Worm (Caenorhabditis elegans) whole organism, mixed stage, embryonic: Measurements from ENCODE around the gene F57A8.6.
A peak's percentile ranks its signal among the peaks of the same experiment; 100 is the strongest.

Source experiments
- M03D4.4 ChIP-seq: sonication (generic microtip); optimal IDR thresholded peaks from 2 replicates; lab custom pipeline; 2017; ENCODE audit warnings: mild to moderate bottlenecking, missing genetic modification characterization, missing compliant biosample characterization
- bed-3 ChIP-seq: fragments of 200-800 bp; sonication (Bioruptor generic); optimal IDR thresholded peaks from 3 replicates; lab custom pipeline; 2018; ENCODE audit warnings: mild to moderate bottlenecking, missing genetic modification characterization, moderate library complexity, missing compliant biosample characterization
- blmp-1 ChIP-seq: fragments of 150-350 bp; optimal IDR thresholded peaks from 2 replicates; lab custom pipeline; 2014; ENCODE audit warnings: missing biosample characterization, missing genetic modification characterization
- ceh-39 ChIP-seq: fragments of 150-350 bp; optimal IDR thresholded peaks from 2 replicates; lab custom pipeline; 2014; ENCODE audit warnings: missing biosample characterization, missing genetic modification characterization
- ceh-43 ChIP-seq: fragments of 200-800 bp; sonication (Bioruptor generic); optimal IDR thresholded peaks from 2 replicates; lab custom pipeline; 2018; ENCODE audit warnings: mild to moderate bottlenecking, missing genetic modification characterization, moderate library complexity, missing compliant biosample characterization
- ceh-83 ChIP-seq: fragments of 200-800 bp; sonication (Bioruptor generic); optimal IDR thresholded peaks from 2 replicates; lab custom pipeline; 2018; ENCODE audit warnings: mild to moderate bottlenecking, missing genetic modification characterization, missing compliant biosample characterization
- ces-1 ChIP-seq: fragments of 150-350 bp; optimal IDR thresholded peaks from 2 replicates; lab custom pipeline; 2014; ENCODE audit warnings: missing biosample characterization, missing genetic modification reagents, missing genetic modification characterization
- cnd-1 ChIP-seq: fragments of 200-800 bp; sonication (Bioruptor generic); optimal IDR thresholded peaks from 2 replicates; lab custom pipeline; 2018; ENCODE audit warnings: mild to moderate bottlenecking, missing genetic modification characterization, missing compliant biosample characterization
- drap-1 ChIP-seq: fragments of 200-800 bp; sonication (Bioruptor generic); optimal IDR thresholded peaks from 3 replicates; lab custom pipeline; 2018; ENCODE audit warnings: mild to moderate bottlenecking, missing genetic modification characterization, missing compliant biosample characterization
- elt-1 ChIP-seq: sonication (generic microtip); optimal IDR thresholded peaks from 2 replicates; lab custom pipeline; 2017; ENCODE audit warnings: missing genetic modification characterization, mild to moderate bottlenecking, missing compliant biosample characterization, antibody characterized with exemption, moderate library complexity, borderline replicate concordance; ENCODE audit not compliant: insufficient read depth
- elt-3 ChIP-seq: fragments of 150-350 bp; optimal IDR thresholded peaks from 2 replicates; lab custom pipeline; 2014; ENCODE audit warnings: missing biosample characterization, missing genetic modification characterization
- flh-1 ChIP-seq: fragments of 200-800 bp; sonication (Bioruptor generic); optimal IDR thresholded peaks from 2 replicates; lab custom pipeline; 2018; ENCODE audit warnings: mild to moderate bottlenecking, missing genetic modification characterization, moderate library complexity, missing compliant biosample characterization
- ham-2 ChIP-seq: fragments of 200-800 bp; sonication (Bioruptor generic); optimal IDR thresholded peaks from 2 replicates; lab custom pipeline; 2018; ENCODE audit warnings: mild to moderate bottlenecking, missing genetic modification characterization, missing compliant biosample characterization
- hlh-1 ChIP-seq: fragments of 150-350 bp; optimal IDR thresholded peaks from 2 replicates; lab custom pipeline; 2014; ENCODE audit warnings: missing biosample characterization, missing genetic modification reagents, missing genetic modification characterization
- lin-13 ChIP-seq: fragments of 150-350 bp; optimal IDR thresholded peaks from 2 replicates; lab custom pipeline; 2014; ENCODE audit warnings: missing biosample characterization, missing genetic modification characterization
- lin-32 ChIP-seq: fragments of 200-800 bp; sonication (Bioruptor generic); optimal IDR thresholded peaks from 2 replicates; lab custom pipeline; 2018; ENCODE audit warnings: mild to moderate bottlenecking, missing genetic modification characterization, missing compliant biosample characterization
- lsy-2 ChIP-seq: fragments of 150-350 bp; optimal IDR thresholded peaks from 2 replicates; lab custom pipeline; 2014; ENCODE audit warnings: missing biosample characterization, missing genetic modification characterization
- mab-5 ChIP-seq: fragments of 150-350 bp; optimal IDR thresholded peaks from 2 replicates; lab custom pipeline; 2014; ENCODE audit warnings: missing biosample characterization, missing genetic modification characterization
- mep-1 ChIP-seq: fragments of 150-350 bp; optimal IDR thresholded peaks from 2 replicates; lab custom pipeline; 2017; ENCODE audit warnings: missing biosample characterization, missing genetic modification reagents, missing genetic modification characterization, inconsistent platforms
- mls-2 ChIP-seq: sonication (generic microtip); optimal IDR thresholded peaks from 2 replicates; lab custom pipeline; 2016; ENCODE audit warnings: mild to moderate bottlenecking, missing genetic modification characterization, moderate library complexity, missing compliant biosample characterization
- nhr-12 ChIP-seq: fragments of 150-350 bp; optimal IDR thresholded peaks from 2 replicates; lab custom pipeline; 2014; ENCODE audit warnings: missing biosample characterization, missing genetic modification characterization
- nhr-2 ChIP-seq: fragments of 150-350 bp; optimal IDR thresholded peaks from 2 replicates; lab custom pipeline; 2014; ENCODE audit warnings: missing biosample characterization, missing genetic modification characterization
- nhr-237 ChIP-seq: fragments of 150-350 bp; optimal IDR thresholded peaks from 2 replicates; lab custom pipeline; 2014; ENCODE audit warnings: missing biosample characterization, missing genetic modification characterization
- nhr-28 ChIP-seq: fragments of 150-350 bp; optimal IDR thresholded peaks from 2 replicates; lab custom pipeline; 2014; ENCODE audit warnings: missing biosample characterization, missing genetic modification characterization
- nhr-76 ChIP-seq: sonication (generic microtip); optimal IDR thresholded peaks from 2 replicates; lab custom pipeline; 2017; ENCODE audit warnings: missing biosample characterization, missing genetic modification characterization
- pha-4 ChIP-seq: fragments of 150-350 bp; optimal IDR thresholded peaks from 2 replicates; lab custom pipeline; 2018; ENCODE audit warnings: missing biosample characterization, missing genetic modification reagents, missing genetic modification characterization
- sem-2 ChIP-seq: fragments of 200-800 bp; sonication (Bioruptor generic); optimal IDR thresholded peaks from 2 replicates; lab custom pipeline; 2018; ENCODE audit warnings: mild to moderate bottlenecking, missing genetic modification characterization, missing compliant biosample characterization
- snpc-4 ChIP-seq: fragments of 150-350 bp; optimal IDR thresholded peaks from 2 replicates; lab custom pipeline; 2014; ENCODE audit warnings: missing biosample characterization, missing genetic modification characterization
- sptf-1 ChIP-seq: sonication (generic microtip); optimal IDR thresholded peaks from 2 replicates; lab custom pipeline; 2017; ENCODE audit warnings: mild to moderate bottlenecking, missing genetic modification characterization, moderate library complexity, missing compliant biosample characterization
- tbx-8 ChIP-seq: fragments of 200-800 bp; sonication (Bioruptor generic); optimal IDR thresholded peaks from 2 replicates; lab custom pipeline; 2018; ENCODE audit warnings: mild to moderate bottlenecking, missing genetic modification characterization, moderate library complexity, missing compliant biosample characterization
- unc-120 ChIP-seq: sonication (generic microtip); optimal IDR thresholded peaks from 2 replicates; lab custom pipeline; 2017; ENCODE audit warnings: missing genetic modification characterization, missing compliant biosample characterization; ENCODE audit not compliant: poor library complexity, severe bottlenecking
- unc-39 ChIP-seq: fragments of 150-350 bp; optimal IDR thresholded peaks from 2 replicates; lab custom pipeline; 2014; ENCODE audit warnings: missing biosample characterization, missing genetic modification characterization
- unc-62 ChIP-seq: fragments of 150-350 bp; optimal IDR thresholded peaks from 2 replicates; lab custom pipeline; 2014; ENCODE audit warnings: missing biosample characterization, missing genetic modification reagents, missing genetic modification characterization
- zip-8 ChIP-seq: fragments of 150-350 bp; optimal IDR thresholded peaks from 2 replicates; lab custom pipeline; 2014; ENCODE audit warnings: missing biosample characterization, missing genetic modification characterization
- ztf-11 ChIP-seq: fragments of 150-350 bp; optimal IDR thresholded peaks from 2 replicates; lab custom pipeline; 2014; ENCODE audit warnings: missing biosample characterization, missing genetic modification characterization

F57A8.6 gene

DNA sequence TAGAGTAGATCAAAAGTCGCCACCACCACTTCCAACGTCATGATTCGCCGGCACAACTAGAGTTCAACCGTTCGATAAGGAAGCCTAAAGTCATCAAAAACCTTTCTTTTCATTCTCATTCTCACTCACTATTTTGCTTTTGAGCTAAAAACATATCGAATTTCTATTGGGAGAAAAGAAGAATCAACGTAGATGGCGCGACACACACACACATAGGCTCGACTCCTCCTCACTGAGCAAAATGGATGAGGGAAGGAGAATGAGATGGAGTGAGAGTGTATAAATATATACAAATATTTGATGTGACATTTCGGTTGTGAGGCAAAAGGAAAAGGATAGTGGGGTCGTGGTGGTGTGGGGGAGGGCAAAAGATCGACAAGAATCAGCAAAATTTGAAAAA is 29.0 kb downstream of the F57A8.6 start:
- TF ChIP-seq flh-1 (GFP tag; lab: Kevin White, UChicago): no peak
- no peak for TF ChIP-seq hlh-1 (tag; lab: Kevin White, UChicago)
- TF ChIP-seq elt-3 (tag; lab: Kevin White, UChicago): no peak
- no peak for TF ChIP-seq ceh-43 (GFP tag; lab: Kevin White, UChicago)
- no peak for TF ChIP-seq lin-13 (tag; lab: Kevin White, UChicago)
- no peak for TF ChIP-seq nhr-237 (tag; lab: Kevin White, UChicago)
- TF ChIP-seq unc-62 (GFP tag; lab: Kevin White, UChicago): no peak
- TF ChIP-seq cnd-1 (tag; lab: Kevin White, UChicago): no peak
- TF ChIP-seq ztf-11 (tag; lab: Kevin White, UChicago): no peak
- no peak for TF ChIP-seq ham-2 (GFP tag; lab: Kevin White, UChicago)
- no peak for TF ChIP-seq sptf-1 (tag; lab: Kevin White, UChicago)
- TF ChIP-seq tbx-8 (GFP tag; lab: Kevin White, UChicago): no peak
- TF ChIP-seq mab-5 (tag; lab: Kevin White, UChicago): no peak
- TF ChIP-seq snpc-4: no peak
- no peak for TF ChIP-seq unc-120 (tag; lab: Kevin White, UChicago)
- TF ChIP-seq ces-1 (GFP tag; lab: Kevin White, UChicago): no peak
- no peak for TF ChIP-seq bed-3 (GFP tag; lab: Kevin White, UChicago)
- TF ChIP-seq nhr-76 (tag; lab: Kevin White, UChicago): no peak
- no peak for TF ChIP-seq zip-8 (tag; lab: Kevin White, UChicago)
- no peak for TF ChIP-seq drap-1
- TF ChIP-seq, all 35 proteins: peak for 0

- TF ChIP-seq sptf-1 (tag; lab: Kevin White, UChicago) (peak; percentile 3), nhr-28 (tag; lab: Kevin White, UChicago) (no peak)
Measured at ce11 chrV:10043234-10043796, 30.4 kb downstream of the F57A8.6 start, which contains the start of gene T06E8.8. T06E8.8 (plus strand) TSS chrV:10043746.

- TF ChIP-seq ceh-39 (tag; lab: Kevin White, UChicago) (peak; percentile 3), cnd-1 (tag; lab: Kevin White, UChicago) (no peak), hlh-1 (tag; lab: Kevin White, UChicago) (peak; percentile 28), elt-1 (tag; lab: Kevin White, UChicago) (no peak), zip-8 (tag; lab: Kevin White, UChicago) (no peak), lsy-2 (tag; lab: Kevin White, UChicago) (peak; percentile 95), ceh-43 (GFP tag; lab: Kevin White, UChicago) (no peak), blmp-1 (tag; lab: Kevin White, UChicago) (no peak), unc-62 (GFP tag; lab: Kevin White, UChicago) (peak; percentile 71), drap-1 (no peak), bed-3 (GFP tag; lab: Kevin White, UChicago) (no peak), mab-5 (tag; lab: Kevin White, UChicago) (no peak), pha-4 (peak; percentile 77), mep-1 (tag; lab: Kevin White, UChicago) (peak; percentile 51), ztf-11 (tag; lab: Kevin White, UChicago) (no peak), snpc-4 (no peak), mls-2 (tag; lab: Kevin White, UChicago) (no peak), M03D4.4 (tag; lab: Kevin White, UChicago) (no peak), nhr-12 (tag; lab: Kevin White, UChicago) (no peak), elt-3 (tag; lab: Kevin White, UChicago) (no peak), ham-2 (GFP tag; lab: Kevin White, UChicago) (no peak), ceh-83 (GFP tag; lab: Kevin White, UChicago) (no peak), nhr-76 (tag; lab: Kevin White, UChicago) (no peak), unc-39 (tag; lab: Kevin White, UChicago) (no peak), tbx-8 (GFP tag; lab: Kevin White, UChicago) (no peak), lin-13 (tag; lab: Kevin White, UChicago) (peak; percentile 45), flh-1 (GFP tag; lab: Kevin White, UChicago) (no peak), nhr-2 (peak; percentile 0), nhr-237 (tag; lab: Kevin White, UChicago) (peak; percentile 52), sptf-1 (tag; lab: Kevin White, UChicago) (no peak), lin-32 (GFP tag; lab: Kevin White, UChicago) (no peak), unc-120 (tag; lab: Kevin White, UChicago) (no peak), nhr-28 (tag; lab: Kevin White, UChicago) (no peak), sem-2 (GFP tag; lab: Kevin White, UChicago) (no peak), ces-1 (GFP tag; lab: Kevin White, UChicago) (peak; percentile 77)
Measured at ce11 chrV:10042254-10042653, 31.4 kb downstream of the F57A8.6 start.
